Fruit fly (Drosophila melanogaster) whole organism, embryonic: ENCODE measurements around the gene Ltn1.

Source experiments
- Adf1 ChIP-seq: fragments of 200-800 bp; sonication (Bioruptor generic); IDR thresholded peaks from 2 replicates; pipeline ENCODE4 v1.3.6; 2022; ENCODE audit warnings: missing biosample characterization, missing genetic modification characterization
- Atf6 ChIP-seq: fragments of 200-800 bp; sonication (Bioruptor generic); IDR thresholded peaks from 2 replicates; pipeline ENCODE4 v1.3.6; 2022; ENCODE audit warnings: missing biosample characterization, missing genetic modification characterization
- CG13894 ChIP-seq: fragments of 200-800 bp; sonication (Bioruptor generic); optimal IDR thresholded peaks from 3 replicates; lab custom pipeline; 2018; ENCODE audit warnings: missing biosample characterization, mild to moderate bottlenecking, missing genetic modification characterization, moderate library complexity
- CG15479 ChIP-seq: fragments of 200-800 bp; sonication (Bioruptor generic); optimal IDR thresholded peaks from 3 replicates; lab custom pipeline; 2019; ENCODE audit warnings: missing biosample characterization, mild to moderate bottlenecking, missing genetic modification characterization, moderate library complexity
- CG1647 ChIP-seq: fragments of 200-800 bp; sonication (Bioruptor generic); optimal IDR thresholded peaks from 3 replicates; lab custom pipeline; 2016; ENCODE audit warnings: missing biosample characterization, missing genetic modification characterization
- CG16813 ChIP-seq: fragments of 200-800 bp; sonication (Bioruptor generic); IDR thresholded peaks from 3 replicates; pipeline ENCODE4 v1.3.6; 2022; ENCODE audit warnings: missing biosample characterization, missing genetic modification characterization; ENCODE audit not compliant: partially characterized antibody
- CG2199 ChIP-seq: fragments of 200-800 bp; sonication (Bioruptor generic); IDR thresholded peaks from 3 replicates; pipeline ENCODE4 v1.3.6; 2022; ENCODE audit warnings: missing biosample characterization, missing genetic modification characterization
- CG2712 ChIP-seq: fragments of 200-800 bp; optimal IDR thresholded peaks from 3 replicates; lab custom pipeline; 2019; ENCODE audit warnings: missing biosample characterization, mild to moderate bottlenecking, missing genetic modification characterization, moderate library complexity
- CG34224 ChIP-seq: fragments of 200-800 bp; sonication (Bioruptor generic); IDR thresholded peaks from 3 replicates; pipeline ENCODE4 v1.3.6; 2022; ENCODE audit warnings: missing biosample characterization, missing genetic modification characterization; ENCODE audit not compliant: partially characterized antibody
- CG42726 ChIP-seq: fragments of 200-800 bp; sonication (Bioruptor generic); IDR thresholded peaks from 2 replicates; pipeline ENCODE4 v1.3.6; 2022; ENCODE audit warnings: missing biosample characterization, missing genetic modification characterization; ENCODE audit not compliant: partially characterized antibody
- CG5180 ChIP-seq: fragments of 200-800 bp; sonication (Bioruptor generic); optimal IDR thresholded peaks from 3 replicates; lab custom pipeline; 2017; ENCODE audit warnings: missing biosample characterization, missing genetic modification characterization, mild to moderate bottlenecking, moderate library complexity, missing genetic modification reagents
- CG5245 ChIP-seq: fragments of 200-800 bp; sonication (Bioruptor generic); optimal IDR thresholded peaks from 3 replicates; lab custom pipeline; 2016; ENCODE audit warnings: missing biosample characterization, missing genetic modification characterization
- CG6175 ChIP-seq: fragments of 200-800 bp; sonication (Bioruptor generic); IDR thresholded peaks from 3 replicates; pipeline ENCODE4 v1.3.6; 2022; ENCODE audit warnings: missing biosample characterization, missing genetic modification characterization
- CG6689 ChIP-seq: fragments of 200-800 bp; sonication (Bioruptor generic); IDR thresholded peaks from 2 replicates; pipeline ENCODE4 v1.3.6; 2022; ENCODE audit warnings: missing biosample characterization, missing genetic modification characterization
- CG7357 ChIP-seq: fragments of 200-800 bp; sonication (Bioruptor generic); IDR thresholded peaks from 3 replicates; pipeline ENCODE4 v1.3.6; 2022; ENCODE audit warnings: missing biosample characterization, missing genetic modification characterization
- CHES-1-like ChIP-seq: fragments of 200-800 bp; sonication (Bioruptor generic); optimal IDR thresholded peaks from 2 replicates; lab custom pipeline; 2016; ENCODE audit warnings: missing biosample characterization, missing genetic modification characterization
- D ChIP-seq, 2 experiments: fragments of 200-800 bp in 1 of 2; fragments of >200 bp in 1 of 2; sonication (Bioruptor generic) in 1 of 2; optimal IDR thresholded peaks; 2 replicates in 1 of 2; 3 replicates in 1 of 2; lab custom pipeline; 2017; ENCODE audit warnings: mild to moderate bottlenecking in 1 of 2, missing biosample characterization in 1 of 2, missing genetic modification characterization in 1 of 2, missing genetic modification reagents in 1 of 2
- Dp ChIP-seq: fragments of 200-800 bp; sonication (Bioruptor generic); optimal IDR thresholded peaks from 2 replicates; lab custom pipeline; 2018; ENCODE audit warnings: missing biosample characterization, mild to moderate bottlenecking, missing genetic modification characterization, moderate library complexity
- E2f1 ChIP-seq: fragments of 200-800 bp; sonication (Bioruptor generic); IDR thresholded peaks from 2 replicates; pipeline ENCODE4 v1.3.6; 2022; ENCODE audit warnings: missing biosample characterization, missing genetic modification characterization
- Eip74EF ChIP-seq, 2 experiments: fragments of 200-800 bp in 1 of 2; fragments of >200 bp in 1 of 2; sonication (Bioruptor generic) in 1 of 2; optimal IDR thresholded peaks; 2 replicates each; lab custom pipeline; 2017 to 2019; ENCODE audit warnings: missing biosample characterization in 2 of 2, missing genetic modification characterization in 2 of 2, mild to moderate bottlenecking in 1 of 2, moderate library complexity in 1 of 2
- Fer1 ChIP-seq: fragments of 200-800 bp; sonication (Bioruptor generic); optimal IDR thresholded peaks from 2 replicates; lab custom pipeline; 2017; ENCODE audit warnings: missing biosample characterization, mild to moderate bottlenecking, missing genetic modification characterization
- HLHmδ ChIP-seq: fragments of 200-800 bp; sonication (Bioruptor generic); optimal IDR thresholded peaks from 2 replicates; lab custom pipeline; 2018; ENCODE audit warnings: missing biosample characterization, mild to moderate bottlenecking, missing genetic modification characterization, moderate library complexity
- Jarid2 ChIP-seq: fragments of 200-800 bp; sonication (Bioruptor generic); optimal IDR thresholded peaks from 3 replicates; lab custom pipeline; 2017; ENCODE audit warnings: mild to moderate bottlenecking, missing biosample characterization, missing genetic modification reagents, missing genetic modification characterization
- Med ChIP-seq: fragments of 200-800 bp; sonication (Bioruptor generic); peaks from one replicate; lab custom pipeline; 2016; ENCODE audit warnings: missing biosample characterization, missing genetic modification characterization, mild to moderate bottlenecking, inconsistent platforms, moderate library complexity
- NFAT ChIP-seq: fragments of 200-800 bp; sonication (Bioruptor generic); IDR thresholded peaks from 2 replicates; pipeline ENCODE4 v1.3.6; 2022; ENCODE audit warnings: missing biosample characterization, missing genetic modification characterization
- Optix ChIP-seq: fragments of 200-800 bp; sonication (Bioruptor generic); IDR thresholded peaks from 3 replicates; pipeline ENCODE4 v1.3.6; 2022; ENCODE audit warnings: missing biosample characterization, missing genetic modification characterization
- Pdp1 ChIP-seq, 2 experiments: fragments of 200-800 bp; sonication (Bioruptor generic); optimal IDR thresholded peaks; 3 replicates each; lab custom pipeline; 2016; ENCODE audit warnings: missing biosample characterization in 2 of 2, missing genetic modification characterization in 2 of 2, mild to moderate bottlenecking in 1 of 2, moderate library complexity in 1 of 2
- Scr ChIP-seq: fragments of 200-800 bp; sonication (Bioruptor generic); IDR thresholded peaks from 2 replicates; pipeline ENCODE4 v1.3.6; 2022; ENCODE audit warnings: missing biosample characterization, missing genetic modification characterization; ENCODE audit not compliant: partially characterized antibody
- Sox100B ChIP-seq: fragments of 200-800 bp; sonication (Bioruptor generic); optimal IDR thresholded peaks from 3 replicates; lab custom pipeline; 2018; ENCODE audit warnings: missing biosample characterization, mild to moderate bottlenecking, missing genetic modification characterization
- Trl ChIP-seq, 3 experiments: fragments of >200 bp in 2 of 3; fragments of 200-800 bp in 1 of 3; sonication (Bioruptor generic) in 1 of 3; optimal IDR thresholded peaks; 2 replicates in 1 of 3; 3 replicates in 2 of 3; lab custom pipeline; 2016 to 2017; ENCODE audit warnings: missing biosample characterization in 1 of 3, missing genetic modification characterization in 1 of 3
- cg ChIP-seq: fragments of 200-800 bp; sonication (Bioruptor generic); optimal IDR thresholded peaks from 3 replicates; lab custom pipeline; 2019; ENCODE audit warnings: missing biosample characterization, mild to moderate bottlenecking, missing genetic modification characterization, moderate library complexity
- crol ChIP-seq: fragments of 200-800 bp; sonication (Bioruptor generic); IDR thresholded peaks from 2 replicates; pipeline ENCODE4 v1.3.6; 2022; ENCODE audit warnings: missing biosample characterization, missing genetic modification characterization
- dysf ChIP-seq: fragments of 200-800 bp; sonication (Bioruptor generic); IDR thresholded peaks from 3 replicates; pipeline ENCODE4 v1.3.6; 2022; ENCODE audit warnings: missing biosample characterization, missing genetic modification characterization
- eyg ChIP-seq: fragments of 200-800 bp; sonication (Bioruptor generic); optimal IDR thresholded peaks from 3 replicates; lab custom pipeline; 2016; ENCODE audit warnings: missing biosample characterization, missing genetic modification characterization
- fd3F ChIP-seq: fragments of 200-800 bp; sonication (Bioruptor generic); optimal IDR thresholded peaks from 2 replicates; lab custom pipeline; 2018; ENCODE audit warnings: missing biosample characterization, mild to moderate bottlenecking, missing genetic modification characterization, moderate library complexity
- gcm ChIP-seq: fragments of 200-800 bp; sonication (Bioruptor generic); optimal IDR thresholded peaks from 2 replicates; lab custom pipeline; 2019; ENCODE audit warnings: missing biosample characterization, mild to moderate bottlenecking, missing genetic modification characterization, moderate library complexity
- ham ChIP-seq: fragments of 200-800 bp; sonication (Bioruptor generic); IDR thresholded peaks from 2 replicates; pipeline ENCODE4 v1.3.6; 2022; ENCODE audit warnings: missing biosample characterization, missing genetic modification characterization
- jumu ChIP-seq: fragments of 200-800 bp; sonication (Bioruptor generic); optimal IDR thresholded peaks from 3 replicates; lab custom pipeline; 2016; ENCODE audit warnings: missing biosample characterization, missing genetic modification characterization
- nom ChIP-seq: fragments of 200-800 bp; sonication (Bioruptor generic); optimal IDR thresholded peaks from 2 replicates; lab custom pipeline; 2017; ENCODE audit warnings: missing biosample characterization, missing genetic modification characterization, mild to moderate bottlenecking, moderate library complexity, missing genetic modification reagents
- oc ChIP-seq: fragments of 200-800 bp; sonication (Bioruptor generic); optimal IDR thresholded peaks from 2 replicates; lab custom pipeline; 2018; ENCODE audit warnings: missing biosample characterization, mild to moderate bottlenecking, missing genetic modification characterization, moderate library complexity
- onecut ChIP-seq: fragments of 200-800 bp; sonication (Bioruptor generic); IDR thresholded peaks from 2 replicates; pipeline ENCODE4 v1.3.6; 2022; ENCODE audit warnings: missing biosample characterization, missing genetic modification characterization
- otp ChIP-seq: fragments of 200-800 bp; sonication (Bioruptor generic); IDR thresholded peaks from 3 replicates; pipeline ENCODE4, ENCODE4 v1.3.6; 2022; ENCODE audit warnings: missing biosample characterization, missing genetic modification characterization
- run ChIP-seq: fragments of 200-800 bp; sonication (Bioruptor generic); optimal IDR thresholded peaks from 3 replicates; lab custom pipeline; 2018; ENCODE audit warnings: missing biosample characterization, mild to moderate bottlenecking, missing genetic modification characterization
- sd ChIP-seq: fragments of 200-800 bp; sonication (Bioruptor generic); optimal IDR thresholded peaks from 3 replicates; lab custom pipeline; 2018; ENCODE audit warnings: missing biosample characterization, mild to moderate bottlenecking, missing genetic modification characterization, moderate library complexity
- sens ChIP-seq: fragments of 200-800 bp; sonication (Bioruptor generic); peaks from one replicate; lab custom pipeline; 2016; ENCODE audit warnings: missing biosample characterization, missing genetic modification characterization
- sim ChIP-seq: fragments of 200-800 bp; sonication (Bioruptor generic); IDR thresholded peaks from 2 replicates; pipeline ENCODE4 v1.3.6; 2022; ENCODE audit warnings: missing biosample characterization, missing genetic modification characterization
- sna ChIP-seq: fragments of 200-800 bp; sonication (Bioruptor generic); IDR thresholded peaks from 2 replicates; pipeline ENCODE4 v1.3.6; 2022; ENCODE audit warnings: missing biosample characterization, missing genetic modification characterization; ENCODE audit not compliant: partially characterized antibody
- ttk ChIP-seq: fragments of 200-800 bp; sonication (Bioruptor generic); IDR thresholded peaks from 2 replicates; pipeline ENCODE4 v2.1.2; 2022; ENCODE audit warnings: missing biosample characterization, missing genetic modification characterization

The Ltn1 gene

dm6 chr3L:19562146-19562700 lies 10.1 kb upstream of the Ltn1 start:
- TF ChIP-seq Fer1 (GFP tag; lab: Kevin White, UChicago) (no peak), CG7357 (no peak), sd (tag; lab: Kevin White, UChicago) (peak; percentile 34), CG6175 (peak; percentile 90), Scr (GFP tag; lab: Robert Waterston, UW) (0 out of 2 replicates have a peak, but pooled peaks have one; percentile 25), CG42726 (GFP tag; lab: Robert Waterston, UW) (peak; percentile 42; the same call in 1 of the 2 replicates), dysf (GFP tag; lab: Robert Waterston, UW) (0 out of 3 replicates have a peak, but pooled peaks have one; percentile 8), gcm (no peak), Optix (GFP tag; lab: Robert Waterston, UW) (no peak), CG5180 (no peak), crol (GFP tag; lab: Robert Waterston, UW) (0 out of 2 replicates have a peak, but pooled peaks have one; percentile 30), oc (tag; lab: Kevin White, UChicago) (peak; percentile 40), HLHmδ (GFP tag; lab: Kevin White, UChicago) (peak; percentile 37), CG2199 (GFP tag; lab: Robert Waterston, UW) (peak; percentile 44; the same call in 1 of the 3 replicates), nom (GFP tag; lab: Kevin White, UChicago) (peak; percentile 19), D (optimal IDR thresholded peaks at IDR 0.05; lab: Kevin White, UChicago) (peak; percentile 93), D (GFP tag; optimal IDR thresholded peaks at IDR 0.05; lab: Kevin White, UChicago) (no peak), NFAT (no peak), sens (peak; percentile 11), CG15479 (GFP tag; lab: Kevin White, UChicago) (peak; percentile 44), E2f1 (GFP tag; lab: Robert Waterston, UW) (peak; percentile 33; the same call in 1 of the 2 replicates), Trl (optimal IDR thresholded peaks at IDR 0.05; lab: Kevin White, UChicago) (peak; percentile 16 to 34), Trl (GFP tag; optimal IDR thresholded peaks at IDR 0.05; lab: Kevin White, UChicago) (no peak), ham (GFP tag; lab: Robert Waterston, UW) (no peak), CG34224 (GFP tag; lab: Robert Waterston, UW) (peak; percentile 18; the same call in 1 of the 3 replicates), Adf1 (GFP tag; lab: Robert Waterston, UW) (peak; percentile 94), Sox100B (GFP tag; lab: Kevin White, UChicago) (no peak), CG16813 (GFP tag; lab: Robert Waterston, UW) (0 out of 3 replicates have a peak, but pooled peaks have one; percentile 2), run (no peak), CHES-1-like (GFP tag; lab: Kevin White, UChicago) (no peak), Dp (GFP tag; lab: Kevin White, UChicago) (no peak), CG6689 (no peak), Atf6 (GFP tag; lab: Robert Waterston, UW) (no peak), Jarid2 (GFP tag; lab: Kevin White, UChicago) (peak; percentile 31), jumu (GFP tag; lab: Kevin White, UChicago) (no peak), sim (no peak), cg (GFP tag; lab: Kevin White, UChicago) (peak; percentile 85), Med (GFP tag; lab: Kevin White, UChicago) (peak; percentile 84), CG5245 (no peak), CG2712 (tag; lab: Kevin White, UChicago) (peak; percentile 11), onecut (GFP tag; lab: Robert Waterston, UW) (peak; percentile 16; the same call in 1 of the 2 replicates), Pdp1 (GFP tag; optimal IDR thresholded peaks at IDR 0.05; lab: Kevin White, UChicago) (peak in 1 of 2 experiments; percentile 55), ttk (GFP tag; lab: Robert Waterston, UW) (no peak), CG13894 (tag; lab: Kevin White, UChicago) (peak; percentile 47), CG1647 (no peak), Eip74EF (GFP tag; optimal IDR thresholded peaks at IDR 0.05; lab: Kevin White, UChicago) (no peak), eyg (no peak), sna (GFP tag; lab: Robert Waterston, UW) (peak; percentile 25; the same call in 1 of the 2 replicates), otp (GFP tag; lab: Robert Waterston, UW) (no peak), fd3F (GFP tag; lab: Kevin White, UChicago) (no peak)
